Worm (Caenorhabditis elegans): ENCODE data around the gene coh-4.
A peak's percentile ranks its signal among the peaks of the same experiment; 100 is the strongest.

DNA sequence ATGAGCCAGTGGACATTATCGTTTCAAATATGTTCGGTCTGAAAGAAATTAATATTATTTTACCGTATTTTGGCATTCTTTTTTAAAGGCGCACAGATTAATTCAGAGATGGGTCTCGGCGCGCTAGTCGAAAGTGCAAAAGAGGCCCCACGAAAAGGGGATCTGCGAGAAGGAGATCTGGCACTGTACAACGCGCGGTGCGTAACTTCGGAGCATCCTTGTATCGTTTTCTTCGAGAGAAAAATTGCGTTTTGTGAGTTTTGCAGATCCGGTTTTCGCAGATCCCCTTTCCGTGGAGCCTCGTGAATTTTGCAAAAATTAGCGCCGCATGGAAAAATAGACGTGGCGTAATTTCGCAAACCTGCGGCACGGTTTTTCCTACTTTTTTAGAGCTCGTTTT, 6.3 kb upstream of the coh-4 start:
- no peak for TF ChIP-seq ama-1 (optimal IDR thresholded peaks at IDR 0.05)
- TF ChIP-seq F13C5.2 (tag; optimal IDR thresholded peaks at IDR 0.05), result no peak
- no peak for TF ChIP-seq hmbx-1 (tag; optimal IDR thresholded peaks at IDR 0.05)
- no peak for TF ChIP-seq tbx-11 (GFP tag; IDR thresholded peaks at IDR 0.05)
- TF ChIP-seq ceh-13 (GFP tag; optimal IDR thresholded peaks at IDR 0.05), result peak; percentile 35
- TF ChIP-seq flt-1 (GFP tag; IDR thresholded peaks at IDR 0.05), result no peak
- TF ChIP-seq hnd-1 (tag; optimal IDR thresholded peaks at IDR 0.05), result no peak
- TF ChIP-seq scrt-1 (GFP tag; IDR thresholded peaks at IDR 0.05), result peak; percentile 64; the same call in 1 of the 2 replicates
- peak; percentile 12; the same call in 1 of the 2 replicates for TF ChIP-seq sea-1 (GFP tag; conservative IDR thresholded peaks at IDR 0.05)
- TF ChIP-seq pes-1 (GFP tag; IDR thresholded peaks at IDR 0.05), result peak; percentile 68
- no peak for TF ChIP-seq aly-1 (tag; optimal IDR thresholded peaks at IDR 0.05)
- no peak for TF ChIP-seq hmg-4 (GFP tag; optimal IDR thresholded peaks at IDR 0.05)
- TF ChIP-seq ceh-36 (tag; optimal IDR thresholded peaks at IDR 0.05), result no peak

All from whole organism, early embryonic.